Fruit fly (Drosophila melanogaster): ENCODE measurements around the gene CG2256.

Gene CG2256

dm6 chrX:8092075-8092682, 5.2 kb upstream of the CG2256 start (continued):
- TF ChIP-seq fkh (GFP tag; optimal IDR thresholded peaks at IDR 0.05), result peak; percentile 61
- TF ChIP-seq CG6854 (GFP tag; optimal IDR thresholded peaks at IDR 0.05), result peak; percentile 91
- peak; percentile 96 for TF ChIP-seq acj6 (GFP tag; optimal IDR thresholded peaks at IDR 0.05)
- TF ChIP-seq topi (GFP tag; optimal IDR thresholded peaks at IDR 0.05), result peak; percentile 96
- peak; percentile 97 for TF ChIP-seq svp (GFP tag)
- TF ChIP-seq CG16779 (tag; optimal IDR thresholded peaks at IDR 0.05), result peak; percentile 95
- TF ChIP-seq Blimp-1 (GFP tag; optimal IDR thresholded peaks at IDR 0.05), result peak; percentile 90
- TF ChIP-seq Hr38 (GFP tag; optimal IDR thresholded peaks at IDR 0.05), result no peak
- peak; percentile 96 for TF ChIP-seq esn (GFP tag; optimal IDR thresholded peaks at IDR 0.05)

dm6 chrX:8091017-8091620, 4.1 kb upstream of the CG2256 start:
- peak; percentile 97 for TF ChIP-seq acj6 (GFP tag; optimal IDR thresholded peaks at IDR 0.05)
- peak; percentile 96 for TF ChIP-seq CG11762 (GFP tag; optimal IDR thresholded peaks at IDR 0.05; ENCODE audit: insufficient read depth)
- TF ChIP-seq fd59A (GFP tag; optimal IDR thresholded peaks at IDR 0.05), result peak; percentile 91
- TF ChIP-seq Hr4 (GFP tag; optimal IDR thresholded peaks at IDR 0.05), result peak; percentile 95
- TF ChIP-seq CG34406 (GFP tag; optimal IDR thresholded peaks at IDR 0.05), result peak; percentile 96
- TF ChIP-seq spab (GFP tag; optimal IDR thresholded peaks at IDR 0.05), result peak; percentile 93
- peak; percentile 94 for TF ChIP-seq CG4318 (GFP tag; optimal IDR thresholded peaks at IDR 0.05)
- peak; percentile 92 for TF ChIP-seq CG6854 (GFP tag; optimal IDR thresholded peaks at IDR 0.05)
- peak; percentile 92 for TF ChIP-seq CG7368 (GFP tag; optimal IDR thresholded peaks at IDR 0.05)
- peak; percentile 91 for TF ChIP-seq Hr39 (GFP tag; optimal IDR thresholded peaks at IDR 0.05)
- TF ChIP-seq CG6276 (GFP tag; optimal IDR thresholded peaks at IDR 0.05), result peak; percentile 97
- TF ChIP-seq fd85E (GFP tag; optimal IDR thresholded peaks at IDR 0.05), result peak; percentile 84
- peak; percentile 93 for TF ChIP-seq cyc (GFP tag; optimal IDR thresholded peaks at IDR 0.05)
- TF ChIP-seq CG3032 (tag; optimal IDR thresholded peaks at IDR 0.05), result peak; percentile 91
- TF ChIP-seq CG15336 (GFP tag; IDR thresholded peaks at IDR 0.05), result peak; percentile 99
- TF ChIP-seq CG1621 (tag; optimal IDR thresholded peaks at IDR 0.05), result peak; percentile 94
- TF ChIP-seq Gug (GFP tag; IDR thresholded peaks at IDR 0.05), result peak; percentile 98
- peak; percentile 93 for TF ChIP-seq dac (GFP tag; optimal IDR thresholded peaks at IDR 0.05)
- TF ChIP-seq OdsH (GFP tag; optimal IDR thresholded peaks at IDR 0.05), result peak; percentile 98
- peak; percentile 92 for TF ChIP-seq CG31627 (GFP tag; optimal IDR thresholded peaks at IDR 0.05)
- TF ChIP-seq ss (GFP tag; optimal IDR thresholded peaks at IDR 0.05), result peak; percentile 93 to 94
- TF ChIP-seq lz (GFP tag; optimal IDR thresholded peaks at IDR 0.05), result peak; percentile 96
- peak; percentile 98 for TF ChIP-seq CG10631 (GFP tag; optimal IDR thresholded peaks at IDR 0.05)
- peak; percentile 94 for TF ChIP-seq vri (GFP tag; optimal IDR thresholded peaks at IDR 0.05)
- TF ChIP-seq CG6808 (GFP tag; optimal IDR thresholded peaks at IDR 0.05), result peak; percentile 90
- TF ChIP-seq CG11294 (GFP tag; IDR thresholded peaks at IDR 0.05), result peak; percentile 96
- peak; percentile 97 for TF ChIP-seq pdm3 (GFP tag; optimal IDR thresholded peaks at IDR 0.05)
- peak; percentile 95 for TF ChIP-seq CG6792 (GFP tag; optimal IDR thresholded peaks at IDR 0.05)
- TF ChIP-seq CG8119 (GFP tag; IDR thresholded peaks at IDR 0.05), result peak; percentile 98
- TF ChIP-seq Eip93F (GFP tag; optimal IDR thresholded peaks at IDR 0.05), result peak; percentile 95
- peak; percentile 95 for TF ChIP-seq Sox14 (GFP tag; optimal IDR thresholded peaks at IDR 0.05)
- peak; percentile 97 for TF ChIP-seq net (GFP tag; optimal IDR thresholded peaks at IDR 0.05)
- peak; percentile 96 for TF ChIP-seq svp (GFP tag)
- TF ChIP-seq Blimp-1 (GFP tag; optimal IDR thresholded peaks at IDR 0.05), result peak; percentile 76
- peak; percentile 99 for TF ChIP-seq CG6163 (GFP tag; IDR thresholded peaks at IDR 0.05)
- peak; percentile 80 for TF ChIP-seq fkh (GFP tag; optimal IDR thresholded peaks at IDR 0.05)
- peak; percentile 100 for TF ChIP-seq Smox (GFP tag; optimal IDR thresholded peaks at IDR 0.05)
- peak; percentile 96 for TF ChIP-seq Eip75B (GFP tag; optimal IDR thresholded peaks at IDR 0.05)
- peak; percentile 92 to 93 for TF ChIP-seq salr (GFP tag; optimal IDR thresholded peaks at IDR 0.05)
- TF ChIP-seq Ets96B (tag; optimal IDR thresholded peaks at IDR 0.05), result peak; percentile 94
- TF ChIP-seq CG3919 (GFP tag; optimal IDR thresholded peaks at IDR 0.05), result peak; percentile 97
- TF ChIP-seq CG32006 (GFP tag; optimal IDR thresholded peaks at IDR 0.05), result peak; percentile 97
- peak; percentile 96 for TF ChIP-seq esn (GFP tag; optimal IDR thresholded peaks at IDR 0.05)
- peak; percentile 96 for TF ChIP-seq CG8632 (GFP tag; optimal IDR thresholded peaks at IDR 0.05)

All from whole organism, prepupa.